Worm (Caenorhabditis elegans): Measurements from ENCODE around the gene T01B7.13.

T01B7.13 gene

DNA sequence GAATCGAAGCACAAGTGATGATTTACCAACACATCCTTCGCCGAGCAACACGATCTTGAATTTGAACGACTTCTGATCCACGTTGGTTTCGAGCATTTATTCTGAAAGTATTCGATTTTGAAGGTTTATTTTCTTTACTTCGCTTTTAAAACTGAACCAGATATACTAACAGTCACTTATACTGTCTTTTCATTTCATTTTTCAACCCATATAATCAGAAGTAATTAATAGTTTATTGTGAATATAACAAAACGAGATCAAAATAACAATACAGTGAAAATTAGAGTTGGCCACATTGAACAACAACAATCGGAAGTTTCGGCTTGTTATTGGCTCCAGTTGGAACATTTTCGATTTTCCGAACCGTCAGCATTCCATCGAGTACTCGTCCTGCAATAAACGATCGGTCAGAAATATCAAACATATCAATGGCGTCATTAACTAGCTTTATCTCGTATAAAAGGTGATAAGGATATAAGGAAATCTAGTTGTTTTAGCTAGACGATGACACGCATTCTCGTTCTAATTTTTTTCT lies at the start of gene T01B7.13, which contains the start of gene rab-21:
TSS of gene T01B7.13 (plus strand) at position 485 of the 535 bp plus-strand sequence.
TSS of gene rab-21 (minus strand) at position 101 of the 535 bp plus-strand sequence.
- TF ChIP-seq spr-1 (tag; optimal IDR thresholded peaks at IDR 0.05) (no peak), nhr-10 (tag; optimal IDR thresholded peaks at IDR 0.05) (no peak), tag-97 (GFP tag; IDR thresholded peaks at IDR 0.05) (no peak), unc-62 (GFP tag; optimal IDR thresholded peaks at IDR 0.05 in 1 of 2) (no peak), unc-62 (tag; optimal IDR thresholded peaks at IDR 0.05) (no peak), mep-1 (tag; optimal IDR thresholded peaks at IDR 0.05) (no peak), dve-1 (tag; optimal IDR thresholded peaks at IDR 0.05; ENCODE audit: insufficient read depth) (no peak), nhr-11 (tag; optimal IDR thresholded peaks at IDR 0.05) (no peak), T20F7.1 (GFP tag; optimal IDR thresholded peaks at IDR 0.05) (no peak), nhr-76 (tag; optimal IDR thresholded peaks at IDR 0.05) (no peak)

DNA sequence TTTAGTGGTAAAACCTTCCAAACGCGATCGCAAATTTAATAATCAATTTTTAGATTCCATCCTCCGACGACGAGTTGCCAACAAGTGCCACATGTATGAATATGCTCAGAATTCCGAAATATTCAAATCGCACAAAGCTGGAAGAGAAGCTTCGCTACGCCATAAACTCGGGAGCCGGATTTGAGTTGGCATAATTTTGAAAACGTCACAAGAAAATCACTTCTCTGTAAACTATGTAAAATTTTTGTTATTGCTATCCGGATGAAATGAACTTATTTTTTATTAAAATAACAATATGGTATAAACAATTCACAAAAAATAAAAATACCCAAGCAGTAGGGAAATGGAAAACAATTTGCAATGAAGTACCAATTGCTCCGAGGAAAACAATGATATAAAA lies 46.3 kb upstream of the T01B7.13 start:
- TF ChIP-seq Y5F2A.4 (GFP tag; optimal IDR thresholded peaks at IDR 0.05) (no peak), zip-11 (GFP tag; IDR thresholded peaks at IDR 0.05) (no peak), mep-1 (tag; optimal IDR thresholded peaks at IDR 0.05) (no peak), nhr-41 (GFP tag; IDR thresholded peaks at IDR 0.05) (no peak), dmd-9 (GFP tag; IDR thresholded peaks at IDR 0.05) (no peak), daf-19 (GFP tag; conservative IDR thresholded peaks at IDR 0.05) (no peak), nhr-76 (tag; optimal IDR thresholded peaks at IDR 0.05) (no peak), zfp-2 (tag; optimal IDR thresholded peaks at IDR 0.05) (no peak), hif-1 (tag; optimal IDR thresholded peaks at IDR 0.05) (no peak), madf-9 (GFP tag; conservative IDR thresholded peaks at IDR 0.05) (no peak)

ce11 chrII:8670835-8671234 lies 44.4 kb upstream of the T01B7.13 start:
- TF ChIP-seq Y75B8A.6 (GFP tag; IDR thresholded peaks at IDR 0.05), result no peak
- no peak for TF ChIP-seq mes-2 (tag; optimal IDR thresholded peaks at IDR 0.05; ENCODE audit: poor library complexity, severe bottlenecking)
- TF ChIP-seq lin-38 (GFP tag; IDR thresholded peaks at IDR 0.05), result peak; percentile 25; the same call in 1 of the 2 replicates
- no peak for TF ChIP-seq tag-97 (GFP tag; IDR thresholded peaks at IDR 0.05)

DNA sequence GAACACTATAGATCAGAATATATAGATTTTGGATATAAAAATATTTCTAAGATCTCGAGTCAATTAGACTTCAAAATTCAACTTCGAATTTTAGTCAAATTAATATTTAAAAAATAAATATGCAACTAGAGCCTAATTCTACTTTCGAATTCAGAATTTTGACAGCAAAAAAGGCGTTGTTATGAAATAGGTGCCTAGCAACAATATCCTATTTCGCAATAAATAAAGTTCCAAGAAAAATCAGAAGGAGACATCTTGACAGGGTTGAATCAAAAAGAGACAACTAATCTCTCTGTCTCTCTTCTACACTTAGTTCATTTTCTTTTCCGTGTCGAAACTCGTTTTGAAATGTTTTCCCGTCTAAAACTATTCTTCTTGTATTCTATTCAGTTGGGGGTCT lies 39.8 kb upstream of the T01B7.13 start:
- no peak for TF ChIP-seq zip-11 (GFP tag; IDR thresholded peaks at IDR 0.05)
- peak in 1 of 2 experiments; percentile 88 for TF ChIP-seq unc-62 (GFP tag; optimal IDR thresholded peaks at IDR 0.05 in 1 of 2)
- TF ChIP-seq unc-62 (tag; optimal IDR thresholded peaks at IDR 0.05), result no peak

ce11 chrII:8679799-8680198 lies 35.4 kb upstream of the T01B7.13 start:
- TF ChIP-seq hlh-11 (tag; optimal IDR thresholded peaks at IDR 0.05), result peak; percentile 2
- TF ChIP-seq nhr-77 (tag; optimal IDR thresholded peaks at IDR 0.05), result no peak
- peak; percentile 38 for TF ChIP-seq dve-1 (tag; optimal IDR thresholded peaks at IDR 0.05; ENCODE audit: insufficient read depth)
- TF ChIP-seq daf-16 (GFP tag; optimal IDR thresholded peaks at IDR 0.05), result no peak
- TF ChIP-seq daf-16 (tag; optimal IDR thresholded peaks at IDR 0.05), result peak; percentile 65
- TF ChIP-seq zag-1 (tag; optimal IDR thresholded peaks at IDR 0.05), result no peak
- no peak for TF ChIP-seq lim-7 (GFP tag; IDR thresholded peaks at IDR 0.05)
- peak; percentile 40 for TF ChIP-seq pqm-1 (tag; optimal IDR thresholded peaks at IDR 0.05)
- no peak for TF ChIP-seq egl-43 (GFP tag; IDR thresholded peaks at IDR 0.05)
- no peak for TF ChIP-seq madf-5 (GFP tag; IDR thresholded peaks at IDR 0.05)
- TF ChIP-seq nhr-6 (tag; optimal IDR thresholded peaks at IDR 0.05), result no peak
- no peak for TF ChIP-seq zfp-3 (GFP tag; conservative IDR thresholded peaks at IDR 0.05)
- TF ChIP-seq ztf-11 (tag; optimal IDR thresholded peaks at IDR 0.05), result no peak
- TF ChIP-seq snpc-4 (tag; optimal IDR thresholded peaks at IDR 0.05), result no peak

Data from whole organism, L4 larva.